Worm (Caenorhabditis elegans) whole organism, late embryonic: ENCODE data around the gene str-13.

ENCODE experiments used
- F13H6.1 ChIP-seq: sonication (generic microtip); optimal IDR thresholded peaks from 2 replicates; lab custom pipeline; 2016; ENCODE audit warnings: missing genetic modification characterization, missing compliant biosample characterization
- ahr-1 ChIP-seq: sonication (generic microtip); optimal IDR thresholded peaks from 2 replicates; lab custom pipeline; 2016; ENCODE audit warnings: missing genetic modification characterization, missing compliant biosample characterization
- fax-1 ChIP-seq: sonication (generic microtip); optimal IDR thresholded peaks from 2 replicates; lab custom pipeline; 2016; ENCODE audit warnings: missing genotype, missing genetic modification characterization, missing compliant biosample characterization
- fkh-10 ChIP-seq: fragments of 150-350 bp; optimal IDR thresholded peaks from 2 replicates; lab custom pipeline; 2014; ENCODE audit warnings: missing biosample characterization, missing genetic modification reagents, missing genetic modification characterization
- hlh-15 ChIP-seq: sonication (generic microtip); optimal IDR thresholded peaks from 2 replicates; lab custom pipeline; 2016; ENCODE audit warnings: missing genetic modification characterization, missing compliant biosample characterization
- npax-4 ChIP-seq: sonication (generic microtip); optimal IDR thresholded peaks from 2 replicates; lab custom pipeline; 2016; ENCODE audit warnings: missing genetic modification characterization, missing compliant biosample characterization
- pha-4 ChIP-seq: fragments of 150-350 bp; optimal IDR thresholded peaks from 2 replicates; lab custom pipeline; 2018; ENCODE audit warnings: missing biosample characterization, missing genetic modification reagents, missing genetic modification characterization
- pqm-1 ChIP-seq: sonication (generic microtip); optimal IDR thresholded peaks from 2 replicates; lab custom pipeline; 2016; ENCODE audit warnings: missing genetic modification characterization, missing compliant biosample characterization
- tbx-2 ChIP-seq: sonication (generic microtip); optimal IDR thresholded peaks from 2 replicates; lab custom pipeline; 2016; ENCODE audit warnings: missing genetic modification characterization, missing compliant biosample characterization
- tbx-7 ChIP-seq: sonication (generic microtip); optimal IDR thresholded peaks from 2 replicates; lab custom pipeline; 2016; ENCODE audit warnings: missing genotype, missing genetic modification characterization, missing compliant biosample characterization
- unc-86 ChIP-seq: sonication (generic microtip); optimal IDR thresholded peaks from 2 replicates; lab custom pipeline; 2016; ENCODE audit warnings: missing genetic modification characterization, missing compliant biosample characterization

DNA sequence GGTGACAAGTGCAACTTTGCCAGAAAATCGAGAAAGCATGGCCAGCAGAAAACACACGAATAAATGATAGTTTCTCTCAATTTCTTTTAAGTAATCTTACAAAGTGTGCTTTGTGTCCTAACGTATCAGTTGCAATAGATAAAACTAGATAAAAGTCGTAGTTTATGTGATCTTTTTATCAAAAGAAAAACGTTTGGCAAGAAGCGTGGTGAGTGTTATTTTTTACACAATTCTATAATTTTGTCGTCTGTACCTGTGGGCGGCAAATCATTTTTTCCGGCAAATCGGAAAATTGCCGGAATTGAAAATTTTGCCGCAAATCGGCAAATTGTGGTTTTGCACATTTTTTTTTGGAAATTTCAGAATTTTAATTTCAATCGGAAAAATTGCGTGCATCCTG is 40.5 kb upstream of the str-13 start, which contains the start of gene R05D8.9:
- TF ChIP-seq fkh-10 (GFP tag; lab: Kevin White, UChicago) (no peak), tbx-2 (tag; lab: Kevin White, UChicago) (no peak), hlh-15 (no peak), fax-1 (no peak), pqm-1 (no peak), unc-86 (tag; lab: Kevin White, UChicago) (no peak), npax-4 (no peak), F13H6.1 (no peak), pha-4 (no peak), tbx-7 (no peak), ahr-1 (tag; lab: Kevin White, UChicago) (no peak)
